Worm (Caenorhabditis elegans) whole organism, late embryonic: ENCODE data around the gene T01G5.6.

Source experiments
- ama-1 ChIP-seq: fragments of 150-350 bp; optimal IDR thresholded peaks from 2 replicates; lab custom pipeline; 2014
- hlh-30 ChIP-seq: sonication (generic microtip); optimal IDR thresholded peaks from 2 replicates; lab custom pipeline; 2017; ENCODE audit warnings: antibody characterized with exemption, missing genetic modification characterization, missing compliant biosample characterization; ENCODE audit not compliant: insufficient read depth
- npax-4 ChIP-seq: sonication (generic microtip); optimal IDR thresholded peaks from 2 replicates; lab custom pipeline; 2016; ENCODE audit warnings: missing genetic modification characterization, missing compliant biosample characterization
- pha-4 ChIP-seq: fragments of 150-350 bp; optimal IDR thresholded peaks from 2 replicates; lab custom pipeline; 2018; ENCODE audit warnings: missing biosample characterization, missing genetic modification reagents, missing genetic modification characterization
- sox-2 ChIP-seq: fragments of 200-800 bp; sonication (Bioruptor generic); IDR thresholded peaks from 2 replicates; pipeline ENCODE4 v1.3.6; 2022; ENCODE audit warnings: missing genetic modification reagents, missing genetic modification characterization, missing compliant biosample characterization

DNA sequence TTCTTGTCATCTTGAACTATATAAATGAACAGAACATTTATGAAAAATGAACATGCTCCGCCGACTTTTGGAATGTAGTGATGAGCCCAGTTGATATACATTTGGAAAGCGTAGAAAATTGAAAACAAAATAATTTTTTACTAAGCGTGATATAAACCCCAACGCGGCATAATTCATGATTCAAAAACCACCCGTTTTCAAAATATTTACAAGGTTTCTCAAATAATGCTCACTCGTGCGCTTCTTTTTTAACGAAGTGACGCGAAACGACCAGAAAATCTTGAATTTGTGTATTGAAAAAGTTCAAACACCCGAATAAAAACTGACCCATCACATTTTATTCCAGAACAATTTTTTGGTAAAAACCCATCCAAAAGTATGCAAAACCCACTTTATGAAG lies 13.5 kb upstream of the T01G5.6 start, which contains the start of gene srj-27:
- TF ChIP-seq pha-4 (tag; lab: Kevin White, UChicago) (no peak), npax-4 (tag; lab: Kevin White, UChicago) (no peak), hlh-30 (tag; lab: Kevin White, UChicago) (no peak), ama-1 (lab: Kevin White, UChicago) (no peak), sox-2 (GFP tag; lab: Robert Waterston, UW) (no peak)
